Fruit fly (Drosophila melanogaster): ENCODE data around the gene Ptip.

The Ptip gene

DNA sequence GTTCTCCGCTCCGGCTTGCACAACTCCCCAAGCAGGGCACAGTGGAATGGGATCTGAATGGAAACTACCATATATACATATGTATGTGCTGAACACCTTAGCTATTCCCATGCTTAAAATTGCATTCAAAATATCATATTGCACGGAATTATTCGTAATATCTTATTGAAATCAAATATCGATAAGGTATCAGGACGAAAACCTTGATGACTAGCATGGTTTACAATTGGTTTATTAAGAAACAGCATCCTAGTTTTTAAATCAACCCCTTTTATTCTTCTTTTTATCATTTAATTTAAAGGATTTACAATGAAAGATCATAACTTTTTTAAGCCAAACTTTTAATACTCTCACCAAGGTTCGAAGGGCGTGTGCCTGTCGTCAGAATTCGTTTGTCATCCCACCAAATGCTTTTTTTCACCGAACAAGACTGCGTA lies 26.4 kb upstream of the Ptip start (continued):
- TF ChIP-seq CG18599 (GFP tag; optimal IDR thresholded peaks at IDR 0.05) (peak; percentile 31), CG12299 (tag; optimal IDR thresholded peaks at IDR 0.05) (no peak), fu2 (GFP tag; optimal IDR thresholded peaks at IDR 0.05) (no peak), CG11504 (tag; optimal IDR thresholded peaks at IDR 0.05) (peak; percentile 53), Max (GFP tag; optimal IDR thresholded peaks at IDR 0.05) (peak; percentile 2), shn (GFP tag; optimal IDR thresholded peaks at IDR 0.05) (peak; percentile 16), dpn (GFP tag; optimal IDR thresholded peaks at IDR 0.05) (no peak), Hsf (GFP tag; optimal IDR thresholded peaks at IDR 0.05) (peak; percentile 33), lab (GFP tag; optimal IDR thresholded peaks at IDR 0.05) (peak; percentile 32), seq (GFP tag; IDR thresholded peaks at IDR 0.05) (no peak), Dll (GFP tag; IDR thresholded peaks at IDR 0.05; ENCODE audit: partially characterized antibody) (0 out of 4 replicates have a peak, but pooled peaks have one; percentile 6), grn (GFP tag; optimal IDR thresholded peaks at IDR 0.05) (no peak), CG17612 (GFP tag; IDR thresholded peaks at IDR 0.05) (0 out of 2 replicates have a peak, but pooled peaks have one; percentile 16), CG6654 (GFP tag; optimal IDR thresholded peaks at IDR 0.05) (peak; percentile 18), CG3065 (GFP tag; optimal IDR thresholded peaks at IDR 0.05) (no peak), CG2199 (GFP tag; IDR thresholded peaks at IDR 0.05) (no peak), CG10366 (GFP tag; IDR thresholded peaks at IDR 0.05) (no peak), CG9727 (GFP tag; optimal IDR thresholded peaks at IDR 0.05) (peak; percentile 29), Rx (GFP tag; IDR thresholded peaks at IDR 0.05) (no peak), CG8388 (GFP tag; optimal IDR thresholded peaks at IDR 0.05) (no peak), Antp (GFP tag; optimal IDR thresholded peaks at IDR 0.05) (no peak), CG9932 (GFP tag; IDR thresholded peaks at IDR 0.05) (peak; percentile 46), Tbp (GFP tag; optimal IDR thresholded peaks at IDR 0.05) (no peak), NFAT (GFP tag; IDR thresholded peaks at IDR 0.05) (0 out of 2 replicates have a peak, but pooled peaks have one; percentile 17), CG12659 (GFP tag; optimal IDR thresholded peaks at IDR 0.05) (peak; percentile 21), Fer1 (GFP tag; optimal IDR thresholded peaks at IDR 0.05) (no peak), Meics (GFP tag; optimal IDR thresholded peaks at IDR 0.05) (peak; percentile 49), Oaz (GFP tag; IDR thresholded peaks at IDR 0.05) (no peak), CG7928 (GFP tag; optimal IDR thresholded peaks at IDR 0.05) (no peak), tio (GFP tag; optimal IDR thresholded peaks at IDR 0.05) (peak; percentile 22), gem (tag; optimal IDR thresholded peaks at IDR 0.05) (peak; percentile 41), dmrt99B (tag; optimal IDR thresholded peaks at IDR 0.05) (peak; percentile 32)

DNA sequence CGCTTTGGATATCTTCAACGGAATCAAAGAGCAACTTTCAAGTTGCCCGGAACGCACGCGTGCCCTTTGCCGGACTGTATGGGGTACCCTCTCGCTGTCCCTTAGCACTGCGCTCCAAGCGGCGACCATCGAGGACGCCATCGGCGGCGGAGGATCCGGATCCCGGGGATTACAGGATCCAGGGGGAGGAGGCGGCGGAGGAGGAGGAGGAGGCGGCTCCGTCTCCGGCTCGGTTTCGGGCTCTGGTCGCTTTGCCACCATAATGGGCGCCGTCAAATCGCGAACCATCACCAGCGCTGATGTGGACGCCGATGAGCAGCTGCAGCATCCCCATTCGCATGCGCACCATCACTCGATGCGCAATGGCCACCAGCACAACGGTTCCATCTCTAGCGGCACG lies 24.9 kb upstream of the Ptip start:
- no peak for TF ChIP-seq z (GFP tag; IDR thresholded peaks at IDR 0.05)
- TF ChIP-seq ind (GFP tag; optimal IDR thresholded peaks at IDR 0.05) = no peak
- no peak for TF ChIP-seq CG15011 (GFP tag; optimal IDR thresholded peaks at IDR 0.05)
- TF ChIP-seq Neu2 (GFP tag; optimal IDR thresholded peaks at IDR 0.05; ENCODE audit: borderline replicate concordance) = no peak
- no peak for TF ChIP-seq slbo (GFP tag; IDR thresholded peaks at IDR 0.05)
- TF ChIP-seq hbn (GFP tag; IDR thresholded peaks at IDR 0.05; ENCODE audit: partially characterized antibody) = no peak
- no peak for TF ChIP-seq Eip74EF (GFP tag; optimal IDR thresholded peaks at IDR 0.05)
- TF ChIP-seq Myb (GFP tag; optimal IDR thresholded peaks at IDR 0.05) = no peak
- no peak for TF ChIP-seq Deaf1 (tag; optimal IDR thresholded peaks at IDR 0.05)
- no peak for TF ChIP-seq lab (GFP tag; optimal IDR thresholded peaks at IDR 0.05)
- 0 out of 3 replicates have a peak, but pooled peaks have one; percentile 28 for TF ChIP-seq dysf (GFP tag; IDR thresholded peaks at IDR 0.05)
- TF ChIP-seq sug (tag; optimal IDR thresholded peaks at IDR 0.05) = no peak
- no peak for TF ChIP-seq CG2120 (GFP tag; optimal IDR thresholded peaks at IDR 0.05)
- no peak for TF ChIP-seq chif (GFP tag; optimal IDR thresholded peaks at IDR 0.05)
- TF ChIP-seq HmgD (GFP tag; optimal IDR thresholded peaks at IDR 0.05) = no peak
- 0 out of 2 replicates have a peak, but pooled peaks have one; percentile 18 for TF ChIP-seq ap (GFP tag; IDR thresholded peaks at IDR 0.05)
- peak; percentile 78 for TF ChIP-seq Hr39 (optimal IDR thresholded peaks at IDR 0.05)
- no peak for TF ChIP-seq CG3065 (GFP tag; optimal IDR thresholded peaks at IDR 0.05)
- 0 out of 2 replicates have a peak, but pooled peaks have one; percentile 10 for TF ChIP-seq CG32532 (GFP tag; IDR thresholded peaks at IDR 0.05)
- peak; percentile 30; the same call in 1 of the 2 replicates for TF ChIP-seq Rfx (GFP tag; IDR thresholded peaks at IDR 0.05)
- TF ChIP-seq CG5953 (GFP tag; IDR thresholded peaks at IDR 0.05) = no peak
- TF ChIP-seq CG9797 (GFP tag; optimal IDR thresholded peaks at IDR 0.05) = no peak
- TF ChIP-seq Med (GFP tag) = peak; percentile 27
